Worm (Caenorhabditis elegans) whole organism, mixed stage, embryonic: ENCODE measurements around the gene fbxa-202.
A peak's percentile ranks its signal among the peaks of the same experiment; 100 is the strongest.

Source experiments
- bed-3 ChIP-seq: fragments of 200-800 bp; sonication (Bioruptor generic); optimal IDR thresholded peaks from 3 replicates; lab custom pipeline; 2018; ENCODE audit warnings: mild to moderate bottlenecking, missing genetic modification characterization, moderate library complexity, missing compliant biosample characterization
- blmp-1 ChIP-seq: fragments of 150-350 bp; optimal IDR thresholded peaks from 2 replicates; lab custom pipeline; 2014; ENCODE audit warnings: missing biosample characterization, missing genetic modification characterization
- ceh-39 ChIP-seq: fragments of 150-350 bp; optimal IDR thresholded peaks from 2 replicates; lab custom pipeline; 2014; ENCODE audit warnings: missing biosample characterization, missing genetic modification characterization
- ceh-43 ChIP-seq: fragments of 200-800 bp; sonication (Bioruptor generic); optimal IDR thresholded peaks from 2 replicates; lab custom pipeline; 2018; ENCODE audit warnings: mild to moderate bottlenecking, missing genetic modification characterization, moderate library complexity, missing compliant biosample characterization
- ceh-83 ChIP-seq: fragments of 200-800 bp; sonication (Bioruptor generic); optimal IDR thresholded peaks from 2 replicates; lab custom pipeline; 2018; ENCODE audit warnings: mild to moderate bottlenecking, missing genetic modification characterization, missing compliant biosample characterization
- ces-1 ChIP-seq: fragments of 150-350 bp; optimal IDR thresholded peaks from 2 replicates; lab custom pipeline; 2014; ENCODE audit warnings: missing biosample characterization, missing genetic modification reagents, missing genetic modification characterization
- cnd-1 ChIP-seq: fragments of 200-800 bp; sonication (Bioruptor generic); optimal IDR thresholded peaks from 2 replicates; lab custom pipeline; 2018; ENCODE audit warnings: mild to moderate bottlenecking, missing genetic modification characterization, missing compliant biosample characterization
- drap-1 ChIP-seq: fragments of 200-800 bp; sonication (Bioruptor generic); optimal IDR thresholded peaks from 3 replicates; lab custom pipeline; 2018; ENCODE audit warnings: mild to moderate bottlenecking, missing genetic modification characterization, missing compliant biosample characterization
- elt-1 ChIP-seq: sonication (generic microtip); optimal IDR thresholded peaks from 2 replicates; lab custom pipeline; 2017; ENCODE audit warnings: missing genetic modification characterization, mild to moderate bottlenecking, missing compliant biosample characterization, antibody characterized with exemption, moderate library complexity, borderline replicate concordance; ENCODE audit not compliant: insufficient read depth
- elt-3 ChIP-seq: fragments of 150-350 bp; optimal IDR thresholded peaks from 2 replicates; lab custom pipeline; 2014; ENCODE audit warnings: missing biosample characterization, missing genetic modification characterization
- flh-1 ChIP-seq: fragments of 200-800 bp; sonication (Bioruptor generic); optimal IDR thresholded peaks from 2 replicates; lab custom pipeline; 2018; ENCODE audit warnings: mild to moderate bottlenecking, missing genetic modification characterization, moderate library complexity, missing compliant biosample characterization
- ham-2 ChIP-seq: fragments of 200-800 bp; sonication (Bioruptor generic); optimal IDR thresholded peaks from 2 replicates; lab custom pipeline; 2018; ENCODE audit warnings: mild to moderate bottlenecking, missing genetic modification characterization, missing compliant biosample characterization
- lin-13 ChIP-seq: fragments of 150-350 bp; optimal IDR thresholded peaks from 2 replicates; lab custom pipeline; 2014; ENCODE audit warnings: missing biosample characterization, missing genetic modification characterization
- lin-32 ChIP-seq: fragments of 200-800 bp; sonication (Bioruptor generic); optimal IDR thresholded peaks from 2 replicates; lab custom pipeline; 2018; ENCODE audit warnings: mild to moderate bottlenecking, missing genetic modification characterization, missing compliant biosample characterization
- mab-5 ChIP-seq: fragments of 150-350 bp; optimal IDR thresholded peaks from 2 replicates; lab custom pipeline; 2014; ENCODE audit warnings: missing biosample characterization, missing genetic modification characterization
- mep-1 ChIP-seq: fragments of 150-350 bp; optimal IDR thresholded peaks from 2 replicates; lab custom pipeline; 2017; ENCODE audit warnings: missing biosample characterization, missing genetic modification reagents, missing genetic modification characterization, inconsistent platforms
- mls-2 ChIP-seq: sonication (generic microtip); optimal IDR thresholded peaks from 2 replicates; lab custom pipeline; 2016; ENCODE audit warnings: mild to moderate bottlenecking, missing genetic modification characterization, moderate library complexity, missing compliant biosample characterization
- nhr-12 ChIP-seq: fragments of 150-350 bp; optimal IDR thresholded peaks from 2 replicates; lab custom pipeline; 2014; ENCODE audit warnings: missing biosample characterization, missing genetic modification characterization
- nhr-2 ChIP-seq: fragments of 150-350 bp; optimal IDR thresholded peaks from 2 replicates; lab custom pipeline; 2014; ENCODE audit warnings: missing biosample characterization, missing genetic modification characterization
- nhr-237 ChIP-seq: fragments of 150-350 bp; optimal IDR thresholded peaks from 2 replicates; lab custom pipeline; 2014; ENCODE audit warnings: missing biosample characterization, missing genetic modification characterization
- nhr-28 ChIP-seq: fragments of 150-350 bp; optimal IDR thresholded peaks from 2 replicates; lab custom pipeline; 2014; ENCODE audit warnings: missing biosample characterization, missing genetic modification characterization
- nhr-76 ChIP-seq: sonication (generic microtip); optimal IDR thresholded peaks from 2 replicates; lab custom pipeline; 2017; ENCODE audit warnings: missing biosample characterization, missing genetic modification characterization
- pha-4 ChIP-seq: fragments of 150-350 bp; optimal IDR thresholded peaks from 2 replicates; lab custom pipeline; 2018; ENCODE audit warnings: missing biosample characterization, missing genetic modification reagents, missing genetic modification characterization
- sem-2 ChIP-seq: fragments of 200-800 bp; sonication (Bioruptor generic); optimal IDR thresholded peaks from 2 replicates; lab custom pipeline; 2018; ENCODE audit warnings: mild to moderate bottlenecking, missing genetic modification characterization, missing compliant biosample characterization
- snpc-4 ChIP-seq: fragments of 150-350 bp; optimal IDR thresholded peaks from 2 replicates; lab custom pipeline; 2014; ENCODE audit warnings: missing biosample characterization, missing genetic modification characterization
- sptf-1 ChIP-seq: sonication (generic microtip); optimal IDR thresholded peaks from 2 replicates; lab custom pipeline; 2017; ENCODE audit warnings: mild to moderate bottlenecking, missing genetic modification characterization, moderate library complexity, missing compliant biosample characterization
- tbx-8 ChIP-seq: fragments of 200-800 bp; sonication (Bioruptor generic); optimal IDR thresholded peaks from 2 replicates; lab custom pipeline; 2018; ENCODE audit warnings: mild to moderate bottlenecking, missing genetic modification characterization, moderate library complexity, missing compliant biosample characterization
- unc-62 ChIP-seq: fragments of 150-350 bp; optimal IDR thresholded peaks from 2 replicates; lab custom pipeline; 2014; ENCODE audit warnings: missing biosample characterization, missing genetic modification reagents, missing genetic modification characterization
- zip-8 ChIP-seq: fragments of 150-350 bp; optimal IDR thresholded peaks from 2 replicates; lab custom pipeline; 2014; ENCODE audit warnings: missing biosample characterization, missing genetic modification characterization

fbxa-202 gene

ce11 chrV:6352350-6352749 lies 25.3 kb downstream of the fbxa-202 start:
- TF ChIP-seq drap-1 (GFP tag; lab: Kevin White, UChicago) (no peak), blmp-1 (tag; lab: Kevin White, UChicago) (peak; percentile 98), ham-2 (GFP tag; lab: Kevin White, UChicago) (peak; percentile 84)

- no peak for TF ChIP-seq zip-8 (tag; lab: Kevin White, UChicago)
- TF ChIP-seq lin-13 (tag; lab: Kevin White, UChicago), result no peak
- TF ChIP-seq nhr-28 (tag; lab: Kevin White, UChicago), result no peak
- no peak for TF ChIP-seq ceh-43
- TF ChIP-seq blmp-1 (tag; lab: Kevin White, UChicago), result peak; percentile 77
- TF ChIP-seq ceh-39, result no peak
- TF ChIP-seq, all 35 proteins: peak for 1
Observed at ce11 chrV:6353182-6353780, 26.2 kb downstream of the fbxa-202 start.

- TF ChIP-seq blmp-1 (tag; lab: Kevin White, UChicago), result peak; percentile 99
- no peak for TF ChIP-seq ceh-43
- no peak for TF ChIP-seq ceh-39
- TF ChIP-seq flh-1 (GFP tag; lab: Kevin White, UChicago), result no peak
- no peak for TF ChIP-seq nhr-2 (tag; lab: Kevin White, UChicago)
- TF ChIP-seq mab-5 (tag; lab: Kevin White, UChicago), result no peak
- TF ChIP-seq ham-2 (GFP tag; lab: Kevin White, UChicago), result peak; percentile 85
- TF ChIP-seq ces-1 (GFP tag; lab: Kevin White, UChicago), result no peak
- TF ChIP-seq cnd-1 (tag; lab: Kevin White, UChicago), result no peak
- TF ChIP-seq nhr-237 (tag; lab: Kevin White, UChicago), result no peak
- TF ChIP-seq lin-32, result no peak
- TF ChIP-seq mls-2 (tag; lab: Kevin White, UChicago), result no peak
- peak; percentile 1 for TF ChIP-seq sptf-1 (tag; lab: Kevin White, UChicago)
- peak; percentile 65 for TF ChIP-seq elt-1
- TF ChIP-seq sem-2 (GFP tag; lab: Kevin White, UChicago), result no peak
- TF ChIP-seq pha-4 (tag; lab: Kevin White, UChicago), result no peak
Observed at ce11 chrV:6354202-6354601, 27.1 kb downstream of the fbxa-202 start.

DNA sequence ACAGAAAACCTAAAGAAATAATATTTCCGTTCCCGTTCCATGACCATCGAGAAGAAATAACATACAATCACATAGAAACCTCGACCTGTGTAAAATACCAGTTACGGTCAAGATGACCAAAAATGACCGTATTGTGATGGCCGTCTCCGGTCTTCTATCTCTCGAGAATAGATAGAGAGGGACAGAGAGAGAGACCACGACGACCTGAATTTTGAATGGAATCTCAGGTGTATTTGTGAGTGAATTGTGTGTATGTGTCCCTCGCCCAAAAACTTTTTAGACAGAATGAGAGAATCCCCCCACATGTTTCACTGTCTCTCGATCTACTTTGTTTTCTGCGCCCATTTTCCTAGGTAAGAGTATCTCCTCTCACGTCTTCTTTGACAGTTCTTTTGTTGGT lies 27.7 kb downstream of the fbxa-202 start:
- TF ChIP-seq ces-1 (GFP tag; lab: Kevin White, UChicago) (no peak), blmp-1 (tag; lab: Kevin White, UChicago) (no peak), ceh-83 (GFP tag; lab: Kevin White, UChicago) (no peak), elt-1 (no peak), drap-1 (GFP tag; lab: Kevin White, UChicago) (no peak), tbx-8 (GFP tag; lab: Kevin White, UChicago) (no peak), snpc-4 (tag; lab: Kevin White, UChicago) (no peak), sptf-1 (tag; lab: Kevin White, UChicago) (no peak), ceh-39 (no peak), flh-1 (GFP tag; lab: Kevin White, UChicago) (no peak)

ce11 chrV:6355412-6355811 lies 28.3 kb downstream of the fbxa-202 start:
- no peak for TF ChIP-seq pha-4 (tag; lab: Kevin White, UChicago)
- TF ChIP-seq bed-3 (GFP tag; lab: Kevin White, UChicago), result no peak

ce11 chrV:6355975-6356441 lies 28.9 kb downstream of the fbxa-202 start, which contains the start of gene bcl-11:
Gene bcl-11, plus strand, starts transcription at chrV:6356025.
- TF ChIP-seq lin-13 (tag; lab: Kevin White, UChicago) (no peak), blmp-1 (tag; lab: Kevin White, UChicago) (no peak), lin-32 (no peak)

DNA sequence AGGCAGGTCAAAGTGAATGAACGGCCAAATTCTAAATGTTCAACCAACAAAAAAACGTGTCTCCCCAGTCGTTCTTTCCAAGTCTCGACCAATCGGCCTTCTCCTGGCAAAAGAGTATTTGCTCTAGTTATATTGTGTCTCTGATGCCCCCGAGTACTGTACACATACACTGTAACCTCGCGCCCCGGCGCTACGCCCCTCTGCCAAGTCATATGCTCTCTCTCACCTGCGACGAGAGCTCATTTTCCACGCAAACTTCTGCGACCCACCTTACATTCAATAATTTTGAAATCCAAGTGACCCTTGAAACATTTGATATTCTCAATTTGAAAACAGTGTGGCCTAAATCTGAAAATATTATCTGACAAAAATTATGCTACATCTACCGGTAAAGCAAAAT lies 30.2 kb downstream of the fbxa-202 start:
- TF ChIP-seq nhr-2 (tag; lab: Kevin White, UChicago), result no peak
- TF ChIP-seq ham-2 (GFP tag; lab: Kevin White, UChicago), result no peak
- no peak for TF ChIP-seq drap-1 (GFP tag; lab: Kevin White, UChicago)
- no peak for TF ChIP-seq ceh-43
- TF ChIP-seq mep-1 (tag; lab: Kevin White, UChicago), result no peak
- no peak for TF ChIP-seq bed-3 (GFP tag; lab: Kevin White, UChicago)
- TF ChIP-seq mls-2 (tag; lab: Kevin White, UChicago), result no peak
- no peak for TF ChIP-seq pha-4 (tag; lab: Kevin White, UChicago)
- TF ChIP-seq unc-62, result no peak
- TF ChIP-seq ceh-83 (GFP tag; lab: Kevin White, UChicago), result no peak
- TF ChIP-seq cnd-1 (tag; lab: Kevin White, UChicago), result no peak
- TF ChIP-seq nhr-76 (tag; lab: Kevin White, UChicago), result no peak
- TF ChIP-seq elt-3 (tag; lab: Kevin White, UChicago), result no peak
- no peak for TF ChIP-seq nhr-237 (tag; lab: Kevin White, UChicago)
- no peak for TF ChIP-seq zip-8 (tag; lab: Kevin White, UChicago)
- TF ChIP-seq ces-1 (GFP tag; lab: Kevin White, UChicago), result no peak
- TF ChIP-seq nhr-28 (tag; lab: Kevin White, UChicago), result no peak
- no peak for TF ChIP-seq lin-32
- no peak for TF ChIP-seq nhr-12 (tag; lab: Kevin White, UChicago)
- no peak for TF ChIP-seq sptf-1 (tag; lab: Kevin White, UChicago)
